Fruit fly (Drosophila melanogaster): Measurements from ENCODE around the gene Qsox4.

Gene Qsox4

DNA sequence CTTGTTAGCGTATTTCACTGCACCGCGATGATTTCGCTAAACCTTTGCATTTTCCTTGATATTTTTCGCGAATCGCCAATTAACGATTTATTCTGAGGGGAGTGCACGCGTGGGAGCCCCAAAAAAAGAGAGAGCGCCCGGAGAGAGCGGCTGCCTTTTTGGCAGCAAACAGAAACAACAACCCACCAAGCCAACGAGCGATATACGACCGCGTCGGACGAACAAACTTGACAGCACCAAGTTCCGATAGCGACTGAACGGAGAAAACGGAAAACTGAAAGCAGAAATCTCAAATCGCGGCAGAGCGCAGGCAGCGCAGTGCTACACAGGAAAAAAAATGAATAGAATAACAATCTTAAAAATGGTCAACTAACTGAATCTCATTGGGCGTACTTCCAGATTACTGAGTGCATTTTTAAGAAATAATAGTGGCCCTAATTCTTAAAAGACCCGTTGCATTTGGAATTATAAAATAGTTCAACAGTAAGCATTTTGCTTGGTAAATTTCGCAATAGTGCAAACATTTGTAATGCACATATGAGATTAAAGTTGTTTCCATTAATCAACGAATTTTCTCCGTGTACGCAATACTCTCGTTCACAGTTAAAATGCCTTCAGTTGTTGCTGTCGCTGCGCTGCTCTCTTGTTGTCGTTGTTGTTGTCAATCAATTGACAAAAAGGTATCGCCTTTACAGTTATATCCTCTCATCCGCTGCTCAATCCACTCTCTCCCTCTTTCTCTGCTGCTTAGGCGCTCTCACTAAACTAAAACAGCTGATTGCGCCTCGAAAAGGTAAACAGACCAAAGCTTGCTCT lies 33.0 kb upstream of the Qsox4 start, which contains the start of gene CG31145 (continued):
- peak; percentile 98 for TF ChIP-seq Lim3 (GFP tag; IDR thresholded peaks at IDR 0.05)
- TF ChIP-seq CG9609 (GFP tag; optimal IDR thresholded peaks at IDR 0.05), result peak; percentile 100
- TF ChIP-seq Xbp1 (GFP tag; optimal IDR thresholded peaks at IDR 0.05), result peak; percentile 100
- peak; percentile 100 for TF ChIP-seq CG12104 (GFP tag; optimal IDR thresholded peaks at IDR 0.05)
- TF ChIP-seq toy (GFP tag; IDR thresholded peaks at IDR 0.05), result peak; percentile 97
- peak; percentile 100 for TF ChIP-seq CG15269 (tag; optimal IDR thresholded peaks at IDR 0.05)
- peak; percentile 97 for TF ChIP-seq lbe (GFP tag; optimal IDR thresholded peaks at IDR 0.05)
- TF ChIP-seq Ada2b (GFP tag; IDR thresholded peaks at IDR 0.05), result peak; percentile 98
- TF ChIP-seq CG18011 (GFP tag; optimal IDR thresholded peaks at IDR 0.05), result peak; percentile 94
- TF ChIP-seq CG6689 (GFP tag; IDR thresholded peaks at IDR 0.05), result peak; percentile 99
- peak; percentile 61; the same call in 1 of the 2 replicates for TF ChIP-seq CG42726 (GFP tag; IDR thresholded peaks at IDR 0.05; ENCODE audit: partially characterized antibody)
- TF ChIP-seq CG16863 (GFP tag; optimal IDR thresholded peaks at IDR 0.05), result peak; percentile 99
- TF ChIP-seq corto (GFP tag; optimal IDR thresholded peaks at IDR 0.05), result peak; percentile 96
- peak; percentile 99 for TF ChIP-seq sisA (GFP tag; IDR thresholded peaks at IDR 0.05)
- TF ChIP-seq Ptx1 (GFP tag; IDR thresholded peaks at IDR 0.05), result peak; percentile 99
- peak; percentile 100 for TF ChIP-seq dmrt99B (tag; optimal IDR thresholded peaks at IDR 0.05)
- TF ChIP-seq CG10366 (GFP tag; IDR thresholded peaks at IDR 0.05), result peak; percentile 99
- TF ChIP-seq CG7786 (GFP tag; optimal IDR thresholded peaks at IDR 0.05), result peak; percentile 99
- peak; percentile 65 to 79 for TF ChIP-seq tll (GFP tag; optimal IDR thresholded peaks at IDR 0.05)
- peak; percentile 99 for TF ChIP-seq slou (GFP tag; optimal IDR thresholded peaks at IDR 0.05)
- TF ChIP-seq gcm2 (GFP tag; optimal IDR thresholded peaks at IDR 0.05), result peak; percentile 100
- peak; percentile 92 for TF ChIP-seq CG30020 (tag; optimal IDR thresholded peaks at IDR 0.05)
- peak; percentile 97 for TF ChIP-seq B-H2 (GFP tag; optimal IDR thresholded peaks at IDR 0.05)
- TF ChIP-seq Hsf (GFP tag; optimal IDR thresholded peaks at IDR 0.05), result peak; percentile 100
- TF ChIP-seq bbx (GFP tag; IDR thresholded peaks at IDR 0.05; ENCODE audit: partially characterized antibody), result peak; percentile 62; the same call in 1 of the 2 replicates
- peak; percentile 100 for TF ChIP-seq dpn (GFP tag; optimal IDR thresholded peaks at IDR 0.05)
- TF ChIP-seq CG4854 (GFP tag; optimal IDR thresholded peaks at IDR 0.05), result peak; percentile 99
- peak; percentile 97 for TF ChIP-seq gt (GFP tag; IDR thresholded peaks at IDR 0.05)
- TF ChIP-seq CG16813 (GFP tag; IDR thresholded peaks at IDR 0.05; ENCODE audit: partially characterized antibody), result 0 out of 3 replicates have a peak, but pooled peaks have one; percentile 24
- TF ChIP-seq scrt (GFP tag; optimal IDR thresholded peaks at IDR 0.05), result peak; percentile 99
- peak; percentile 99 for TF ChIP-seq CG9727 (GFP tag; optimal IDR thresholded peaks at IDR 0.05)
- TF ChIP-seq Chrac-16 (GFP tag; optimal IDR thresholded peaks at IDR 0.05), result peak; percentile 99
- TF ChIP-seq CG2199 (GFP tag; IDR thresholded peaks at IDR 0.05), result peak; percentile 99
- TF ChIP-seq HmgD (GFP tag; optimal IDR thresholded peaks at IDR 0.05), result peak; percentile 99
- peak; percentile 100 for TF ChIP-seq Side (GFP tag; optimal IDR thresholded peaks at IDR 0.05)
- peak; percentile 86 for TF ChIP-seq CG10321 (GFP tag; IDR thresholded peaks at IDR 0.05)
- TF ChIP-seq CG7839 (tag; optimal IDR thresholded peaks at IDR 0.05), result peak; percentile 100
- peak; percentile 100 for TF ChIP-seq mam (GFP tag; optimal IDR thresholded peaks at IDR 0.05)
- TF ChIP-seq CG3847 (GFP tag; IDR thresholded peaks at IDR 0.05), result peak; percentile 99
- peak; percentile 100 for TF ChIP-seq Meics (GFP tag; optimal IDR thresholded peaks at IDR 0.05)
- TF ChIP-seq CG12155 (GFP tag; optimal IDR thresholded peaks at IDR 0.05), result peak; percentile 99
- peak; percentile 100 for TF ChIP-seq nau (GFP tag; optimal IDR thresholded peaks at IDR 0.05)
- TF ChIP-seq CG6272 (GFP tag; IDR thresholded peaks at IDR 0.05), result peak; percentile 98
- peak; percentile 98 for TF ChIP-seq sd (tag; optimal IDR thresholded peaks at IDR 0.05)
- TF ChIP-seq grau (tag; optimal IDR thresholded peaks at IDR 0.05), result peak; percentile 99
- TF ChIP-seq z (GFP tag; IDR thresholded peaks at IDR 0.05), result peak; percentile 73; the same call in 2 of the 3 replicates
- TF ChIP-seq Mad (GFP tag; optimal IDR thresholded peaks at IDR 0.05), result peak; percentile 99
- peak; percentile 98 for TF ChIP-seq wdn (GFP tag; IDR thresholded peaks at IDR 0.05)
- peak; percentile 97 for TF ChIP-seq trem (tag; optimal IDR thresholded peaks at IDR 0.05)

Measured in whole organism, embryonic.